Fruit fly (Drosophila melanogaster) whole organism, adult: ENCODE results near the gene CG43935.
A peak's percentile ranks its signal among the peaks of the same experiment; 100 is the strongest.

ENCODE experiments used
- CG12768 ChIP-seq: fragments of 200-800 bp; sonication (Bioruptor generic); optimal IDR thresholded peaks from 2 replicates; lab custom pipeline; 2017; ENCODE audit warnings: missing biosample characterization, missing genetic modification characterization, mild to moderate bottlenecking, moderate library complexity, missing genetic modification reagents
- CG5204 ChIP-seq: fragments of 200-800 bp; sonication (Bioruptor generic); optimal IDR thresholded peaks from 2 replicates; lab custom pipeline; 2016; ENCODE audit warnings: missing biosample characterization, missing genetic modification characterization
- CG7101 ChIP-seq: fragments of 200-800 bp; sonication (Bioruptor generic); optimal IDR thresholded peaks from 2 replicates; lab custom pipeline; 2018; ENCODE audit warnings: missing biosample characterization, mild to moderate bottlenecking, missing genetic modification characterization, moderate library complexity
- Crg-1 ChIP-seq: fragments of 200-800 bp; sonication (Bioruptor generic); optimal IDR thresholded peaks from 2 replicates; lab custom pipeline; 2016; ENCODE audit warnings: missing biosample characterization, missing genetic modification characterization
- Hr96 ChIP-seq: fragments of 200-800 bp; sonication (Bioruptor generic); optimal IDR thresholded peaks from 2 replicates; lab custom pipeline; 2016; ENCODE audit warnings: missing biosample characterization, missing genetic modification characterization
- Mnt ChIP-seq: fragments of 200-800 bp; sonication (Bioruptor generic); optimal IDR thresholded peaks from 2 replicates; lab custom pipeline; 2016; ENCODE audit warnings: missing biosample characterization, mild to moderate bottlenecking, missing genetic modification characterization
- cic ChIP-seq: fragments of 200-800 bp; sonication (Bioruptor generic); optimal IDR thresholded peaks from 2 replicates; lab custom pipeline; 2017; ENCODE audit warnings: missing biosample characterization, mild to moderate bottlenecking, missing genetic modification characterization, moderate library complexity
- kay ChIP-seq: fragments of 200-800 bp; sonication (Bioruptor generic); peaks from one replicate; lab custom pipeline; 2016; ENCODE audit warnings: missing biosample characterization, missing genetic modification characterization, borderline replicate concordance
- tj ChIP-seq: fragments of 200-800 bp; sonication (Bioruptor generic); optimal IDR thresholded peaks from 3 replicates; lab custom pipeline; 2017; ENCODE audit warnings: missing biosample characterization, mild to moderate bottlenecking, missing genetic modification characterization, moderate library complexity

dm6 chr3R:27069810-27070625, 4.8 kb downstream of the CG43935 start, which contains the start of gene spz:
- TF ChIP-seq Mnt (no peak), Crg-1 (GFP tag; lab: Kevin White, UChicago) (no peak), tj (GFP tag; lab: Kevin White, UChicago) (no peak), kay (GFP tag; lab: Kevin White, UChicago) (no peak), CG7101 (tag; lab: Kevin White, UChicago) (no peak), Hr96 (no peak), CG5204 (GFP tag; lab: Kevin White, UChicago) (no peak), cic (no peak), CG12768 (peak; percentile 11)
